Fruit fly (Drosophila melanogaster): Measurements from ENCODE around the gene CG1910.
A peak's percentile ranks its signal among the peaks of the same experiment; 100 is the strongest.

The CG1910 gene

DNA sequence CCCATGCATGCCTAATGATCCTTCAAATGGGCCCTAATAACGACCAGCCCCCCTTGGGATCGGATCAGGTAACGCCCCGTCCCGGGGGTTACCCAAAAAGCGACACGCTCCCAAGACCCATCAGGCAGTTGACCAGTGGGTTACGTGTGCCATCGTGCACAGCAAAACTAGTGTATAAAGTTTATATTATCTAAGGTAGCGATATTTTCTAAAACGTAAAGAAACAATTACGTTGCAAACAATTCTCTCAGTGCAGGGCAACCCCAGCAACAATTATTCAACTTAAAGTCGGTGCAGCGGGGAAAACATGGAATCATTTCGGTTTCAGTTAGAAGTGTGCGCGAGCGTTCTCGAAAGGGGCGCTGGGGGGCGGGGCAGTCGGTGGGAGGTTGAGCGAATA is 34.9 kb upstream of the CG1910 start (continued):
- no peak for TF ChIP-seq CG34406 (GFP tag; optimal IDR thresholded peaks at IDR 0.05)
- peak; percentile 14 for TF ChIP-seq Hr39 (GFP tag; optimal IDR thresholded peaks at IDR 0.05)
- TF ChIP-seq dac (GFP tag; optimal IDR thresholded peaks at IDR 0.05) = peak; percentile 41
- TF ChIP-seq fd85E (GFP tag; optimal IDR thresholded peaks at IDR 0.05) = no peak
- no peak for TF ChIP-seq CG11762 (GFP tag; optimal IDR thresholded peaks at IDR 0.05; ENCODE audit: insufficient read depth)
- no peak for TF ChIP-seq CG11902 (GFP tag; optimal IDR thresholded peaks at IDR 0.05)
- TF ChIP-seq CG3032 (tag; optimal IDR thresholded peaks at IDR 0.05) = no peak
- TF ChIP-seq CG6808 (GFP tag; optimal IDR thresholded peaks at IDR 0.05) = no peak
- TF ChIP-seq ss (GFP tag; optimal IDR thresholded peaks at IDR 0.05) = no peak
- TF ChIP-seq CG1621 (tag; optimal IDR thresholded peaks at IDR 0.05) = peak; percentile 3
- no peak for TF ChIP-seq vri (GFP tag; optimal IDR thresholded peaks at IDR 0.05)

DNA sequence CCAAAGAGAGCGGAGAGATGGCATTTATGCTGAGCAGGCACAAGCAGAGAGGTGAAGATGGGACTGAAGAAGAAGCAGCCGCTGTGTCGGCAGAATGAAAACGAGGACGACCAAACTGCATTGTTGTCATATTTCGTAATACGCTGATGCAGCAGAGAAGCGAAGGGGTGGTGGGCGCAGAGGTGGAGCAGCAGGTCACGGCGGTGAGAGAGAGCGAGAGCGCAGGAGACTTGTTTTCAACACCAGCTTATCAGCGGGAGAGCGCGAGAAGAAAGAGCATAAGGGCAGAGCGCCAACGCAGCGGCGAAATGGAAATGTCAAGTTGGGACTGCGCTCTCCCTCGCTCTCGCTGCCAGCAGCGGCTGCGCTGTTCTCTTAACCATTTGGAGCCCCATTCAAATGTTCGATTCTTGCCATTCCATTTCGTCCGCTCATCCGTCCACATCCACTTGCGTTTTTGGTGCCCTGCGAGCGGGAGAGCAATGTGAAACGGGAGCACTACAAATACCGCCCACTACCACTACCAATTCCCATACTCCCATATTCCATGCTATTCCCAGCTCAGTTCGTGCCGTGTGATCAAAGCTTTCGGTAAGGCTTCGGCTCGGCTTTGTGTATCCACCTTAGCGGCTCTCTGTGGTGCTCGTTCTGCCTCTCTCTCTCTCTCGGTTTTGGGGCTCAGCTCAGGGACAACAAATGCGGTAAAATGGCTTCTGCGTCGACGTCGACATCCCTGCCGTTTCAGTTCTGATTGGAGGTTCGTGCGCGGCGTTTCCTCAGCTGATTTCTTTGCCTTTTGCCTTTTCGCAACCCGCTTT is 33.9 kb upstream of the CG1910 start, which contains the start of gene ttk:
Gene ttk, plus strand, starts transcription at position 562 of the 818 bp plus-strand sequence.
- TF ChIP-seq dsx (GFP tag; optimal IDR thresholded peaks at IDR 0.05; ENCODE audit: poor library complexity, severe bottlenecking) (peak; percentile 81), CG3032 (tag; optimal IDR thresholded peaks at IDR 0.05) (peak; percentile 7), Sox15 (GFP tag; optimal IDR thresholded peaks at IDR 0.05) (no peak), spab (GFP tag; optimal IDR thresholded peaks at IDR 0.05) (peak; percentile 2), net (GFP tag; optimal IDR thresholded peaks at IDR 0.05) (no peak), Smox (GFP tag; optimal IDR thresholded peaks at IDR 0.05) (peak; percentile 9), CG1621 (tag; optimal IDR thresholded peaks at IDR 0.05) (peak; percentile 36), Hr4 (GFP tag; optimal IDR thresholded peaks at IDR 0.05) (no peak), Eip78C (GFP tag) (peak; percentile 77), Blimp-1 (GFP tag; optimal IDR thresholded peaks at IDR 0.05) (peak; percentile 12), fd59A (GFP tag; optimal IDR thresholded peaks at IDR 0.05) (no peak), Eip75B (GFP tag; optimal IDR thresholded peaks at IDR 0.05) (peak; percentile 75), fkh (GFP tag; optimal IDR thresholded peaks at IDR 0.05) (peak; percentile 13), CG6854 (GFP tag; optimal IDR thresholded peaks at IDR 0.05) (peak; percentile 43), Sox14 (GFP tag; optimal IDR thresholded peaks at IDR 0.05) (peak; percentile 2), Gug (GFP tag; IDR thresholded peaks at IDR 0.05) (no peak), CG10631 (GFP tag; optimal IDR thresholded peaks at IDR 0.05) (no peak), acj6 (GFP tag; optimal IDR thresholded peaks at IDR 0.05) (no peak), Lpt (GFP tag; optimal IDR thresholded peaks at IDR 0.05) (peak; percentile 11), CG6163 (GFP tag; IDR thresholded peaks at IDR 0.05) (peak; percentile 49; the same call in 2 of the 3 replicates), CG6276 (GFP tag; optimal IDR thresholded peaks at IDR 0.05) (peak; percentile 21), CG9139 (GFP tag; optimal IDR thresholded peaks at IDR 0.05) (peak; percentile 56), Ets21C (GFP tag; optimal IDR thresholded peaks at IDR 0.05) (no peak), CG6808 (GFP tag; optimal IDR thresholded peaks at IDR 0.05) (peak; percentile 20), eg (GFP tag; IDR thresholded peaks at IDR 0.05) (peak; percentile 17; the same call in 1 of the 3 replicates), OdsH (GFP tag; optimal IDR thresholded peaks at IDR 0.05) (no peak), CG8632 (GFP tag; optimal IDR thresholded peaks at IDR 0.05) (peak; percentile 13), esn (GFP tag; optimal IDR thresholded peaks at IDR 0.05) (peak; percentile 11), svp (GFP tag) (peak; percentile 100), CG3919 (GFP tag; optimal IDR thresholded peaks at IDR 0.05) (peak; percentile 10), Sox102F (GFP tag; optimal IDR thresholded peaks at IDR 0.05) (peak; percentile 63), CG6792 (GFP tag; optimal IDR thresholded peaks at IDR 0.05) (peak; percentile 6), Met (GFP tag; optimal IDR thresholded peaks at IDR 0.05) (peak; percentile 22), topi (GFP tag; optimal IDR thresholded peaks at IDR 0.05) (peak; percentile 2), ss (GFP tag; optimal IDR thresholded peaks at IDR 0.05) (peak; percentile 17 to 43), vri (GFP tag; optimal IDR thresholded peaks at IDR 0.05) (peak; percentile 100)

Measured in whole organism, prepupa.